Fruit fly (Drosophila melanogaster) whole organism, embryonic: ENCODE results near the gene pyd.
A peak's percentile ranks its signal among the peaks of the same experiment; 100 is the strongest.

Experiments used
- Bgb ChIP-seq: fragments of 200-800 bp; sonication (Bioruptor generic); IDR thresholded peaks from 2 replicates; pipeline ENCODE4 v1.3.6; 2022; ENCODE audit warnings: missing biosample characterization, missing genetic modification characterization; ENCODE audit not compliant: partially characterized antibody
- CG10147 ChIP-seq: fragments of 200-800 bp; sonication (Bioruptor generic); optimal IDR thresholded peaks from 2 replicates; lab custom pipeline; 2019; ENCODE audit warnings: missing biosample characterization, mild to moderate bottlenecking, missing genetic modification characterization, moderate library complexity
- CG10209 ChIP-seq: fragments of 200-800 bp; sonication (Bioruptor generic); optimal IDR thresholded peaks from 3 replicates; lab custom pipeline; 2017; ENCODE audit warnings: missing biosample characterization, mild to moderate bottlenecking, missing genetic modification characterization, missing genetic modification reagents
- CG10267 ChIP-seq: fragments of 200-800 bp; sonication (Bioruptor generic); optimal IDR thresholded peaks from 2 replicates; lab custom pipeline; 2018; ENCODE audit warnings: missing biosample characterization, mild to moderate bottlenecking, missing genetic modification characterization, moderate library complexity
- CG10431 ChIP-seq: fragments of 200-800 bp; sonication (Bioruptor generic); optimal IDR thresholded peaks from 3 replicates; lab custom pipeline; 2018; ENCODE audit warnings: missing biosample characterization, mild to moderate bottlenecking, missing genetic modification characterization
- CG14441 ChIP-seq: fragments of 200-800 bp; sonication (Bioruptor generic); IDR thresholded peaks from 2 replicates; pipeline ENCODE4 v1.3.6; 2022; ENCODE audit warnings: missing biosample characterization, missing genetic modification characterization
- CG14710 ChIP-seq: fragments of 200-800 bp; sonication (Bioruptor generic); optimal IDR thresholded peaks from 3 replicates; lab custom pipeline; 2019; ENCODE audit warnings: missing biosample characterization, mild to moderate bottlenecking, missing genetic modification characterization, moderate library complexity
- CG15514 ChIP-seq: fragments of 200-800 bp; sonication (Bioruptor generic); optimal IDR thresholded peaks from 3 replicates; lab custom pipeline; 2017; ENCODE audit warnings: missing biosample characterization, missing genetic modification characterization, mild to moderate bottlenecking, moderate library complexity, missing genetic modification reagents
- CG18011 ChIP-seq: fragments of 200-800 bp; sonication (Bioruptor generic); optimal IDR thresholded peaks from 2 replicates; lab custom pipeline; 2017; ENCODE audit warnings: missing biosample characterization, missing genetic modification characterization, mild to moderate bottlenecking, moderate library complexity, missing genotype
- CG2116 ChIP-seq: fragments of 200-800 bp; sonication (Bioruptor generic); optimal IDR thresholded peaks from 3 replicates; lab custom pipeline; 2018; ENCODE audit warnings: missing biosample characterization, mild to moderate bottlenecking, missing genetic modification characterization
- CG30020 ChIP-seq: fragments of 200-800 bp; optimal IDR thresholded peaks from 2 replicates; lab custom pipeline; 2019; ENCODE audit warnings: missing biosample characterization, mild to moderate bottlenecking, missing genetic modification characterization, moderate library complexity
- CG3995 ChIP-seq: fragments of 200-800 bp; sonication (Bioruptor generic); optimal IDR thresholded peaks from 3 replicates; lab custom pipeline; 2016; ENCODE audit warnings: missing biosample characterization, missing genetic modification characterization
- CG4730 ChIP-seq: fragments of 200-800 bp; sonication (Bioruptor generic); IDR thresholded peaks from 2 replicates; pipeline ENCODE4 v1.3.6; 2022; ENCODE audit warnings: missing biosample characterization, missing genetic modification characterization
- CG6272 ChIP-seq: fragments of 200-800 bp; sonication (Bioruptor generic); IDR thresholded peaks from 2 replicates; pipeline ENCODE4 v1.3.6; 2022; ENCODE audit warnings: missing biosample characterization, missing genetic modification characterization
- CG6654 ChIP-seq: fragments of 200-800 bp; sonication (Bioruptor generic); optimal IDR thresholded peaks from 2 replicates; lab custom pipeline; 2017; ENCODE audit warnings: missing biosample characterization, mild to moderate bottlenecking, missing genetic modification characterization
- CG7357 ChIP-seq: fragments of 200-800 bp; sonication (Bioruptor generic); IDR thresholded peaks from 3 replicates; pipeline ENCODE4 v1.3.6; 2022; ENCODE audit warnings: missing biosample characterization, missing genetic modification characterization
- CG8089 ChIP-seq: fragments of 200-800 bp; sonication (Bioruptor generic); optimal IDR thresholded peaks from 3 replicates; lab custom pipeline; 2016; ENCODE audit warnings: missing biosample characterization, missing genetic modification characterization
- CG8281 ChIP-seq: fragments of 200-800 bp; sonication (Bioruptor generic); optimal IDR thresholded peaks from 2 replicates; lab custom pipeline; 2018; ENCODE audit warnings: missing biosample characterization, mild to moderate bottlenecking, missing genetic modification characterization, moderate library complexity
- CG9609 ChIP-seq: fragments of 200-800 bp; sonication (Bioruptor generic); optimal IDR thresholded peaks from 3 replicates; lab custom pipeline; 2016; ENCODE audit warnings: missing biosample characterization, missing genetic modification characterization
- CG9932 ChIP-seq: fragments of 200-800 bp; sonication (Bioruptor generic); IDR thresholded peaks from 2 replicates; pipeline ENCODE4 v1.3.6; 2022; ENCODE audit warnings: missing biosample characterization, missing genetic modification characterization
- Dek ChIP-seq: fragments of 200-800 bp; sonication (Bioruptor generic); optimal IDR thresholded peaks from 3 replicates; lab custom pipeline; 2019; ENCODE audit warnings: missing biosample characterization, mild to moderate bottlenecking, missing genetic modification characterization, moderate library complexity
- Hmx ChIP-seq: fragments of 200-800 bp; sonication (Bioruptor generic); optimal IDR thresholded peaks from 2 replicates; lab custom pipeline; 2016; ENCODE audit warnings: missing biosample characterization, missing genetic modification characterization
- Max ChIP-seq: fragments of 200-800 bp; sonication (Bioruptor generic); optimal IDR thresholded peaks from 2 replicates; lab custom pipeline; 2016; ENCODE audit warnings: missing biosample characterization, mild to moderate bottlenecking, missing genetic modification characterization
- Meics ChIP-seq: fragments of 200-800 bp; sonication (Bioruptor generic); optimal IDR thresholded peaks from 2 replicates; lab custom pipeline; 2017; ENCODE audit warnings: missing biosample characterization, mild to moderate bottlenecking, missing genetic modification characterization
- NFAT ChIP-seq: fragments of 200-800 bp; sonication (Bioruptor generic); IDR thresholded peaks from 2 replicates; pipeline ENCODE4 v1.3.6; 2022; ENCODE audit warnings: missing biosample characterization, missing genetic modification characterization
- Nf-YB ChIP-seq: fragments of 200-800 bp; sonication (Bioruptor generic); optimal IDR thresholded peaks from 3 replicates; lab custom pipeline; 2019; ENCODE audit warnings: missing biosample characterization, mild to moderate bottlenecking, missing genetic modification characterization, moderate library complexity
- Six4 ChIP-seq: fragments of 200-800 bp; sonication (Bioruptor generic); optimal IDR thresholded peaks from 2 replicates; lab custom pipeline; 2016; ENCODE audit warnings: missing biosample characterization, missing genetic modification characterization
- ac ChIP-seq: fragments of 200-800 bp; sonication (Bioruptor generic); optimal IDR thresholded peaks from 3 replicates; lab custom pipeline; 2017; ENCODE audit warnings: missing biosample characterization, mild to moderate bottlenecking, missing genetic modification characterization
- ara ChIP-seq: fragments of 200-800 bp; sonication (Bioruptor generic); IDR thresholded peaks from 2 replicates; pipeline ENCODE4 v1.3.6; 2022; ENCODE audit warnings: missing biosample characterization, missing genetic modification characterization
- bbx ChIP-seq: fragments of 200-800 bp; sonication (Bioruptor generic); IDR thresholded peaks from 2 replicates; pipeline ENCODE4 v1.3.6; 2022; ENCODE audit warnings: missing biosample characterization, missing genetic modification characterization; ENCODE audit not compliant: partially characterized antibody
- btn ChIP-seq: fragments of 200-800 bp; sonication (Bioruptor generic); optimal IDR thresholded peaks from 2 replicates; lab custom pipeline; 2016; ENCODE audit warnings: missing biosample characterization, missing genetic modification characterization
- dan ChIP-seq: fragments of 200-800 bp; sonication (Bioruptor generic); IDR thresholded peaks from 2 replicates; pipeline ENCODE4 v1.3.6; 2022; ENCODE audit warnings: missing biosample characterization, missing genetic modification characterization
- fru ChIP-seq: fragments of >200 bp; optimal IDR thresholded peaks from 2 replicates; lab custom pipeline; 2017
- gfzf ChIP-seq: fragments of 200-800 bp; sonication (Bioruptor generic); optimal IDR thresholded peaks from 2 replicates; lab custom pipeline; 2016; ENCODE audit warnings: missing biosample characterization, mild to moderate bottlenecking, missing genetic modification characterization, moderate library complexity
- grau ChIP-seq: fragments of 200-800 bp; optimal IDR thresholded peaks from 3 replicates; lab custom pipeline; 2019; ENCODE audit warnings: missing biosample characterization, mild to moderate bottlenecking, missing genetic modification characterization, moderate library complexity
- gro ChIP-seq: fragments of 200-800 bp; sonication (Bioruptor generic); optimal IDR thresholded peaks from 2 replicates; lab custom pipeline; 2016; ENCODE audit warnings: missing biosample characterization, missing genetic modification characterization
- lola ChIP-seq, 3 experiments: fragments of >200 bp in 2 of 3; fragments of 200-800 bp in 1 of 3; sonication (Bioruptor generic) in 1 of 3; optimal IDR thresholded peaks; 2 replicates each; lab custom pipeline; 2017 to 2019; ENCODE audit warnings: missing biosample characterization in 3 of 3, missing genetic modification characterization in 3 of 3, mild to moderate bottlenecking in 1 of 3, moderate library complexity in 1 of 3
- lov ChIP-seq, 2 experiments: fragments of 200-800 bp in 1 of 2; fragments of >200 bp in 1 of 2; sonication (Bioruptor generic) in 1 of 2; IDR thresholded peaks in 1 of 2; optimal IDR thresholded peaks in 1 of 2; 2 replicates in 1 of 2; 3 replicates in 1 of 2; pipeline versions ENCODE4 v1.3.6 to Lab custom; 2017 to 2022; ENCODE audit warnings: missing biosample characterization in 1 of 2, missing genetic modification characterization in 1 of 2
- nau ChIP-seq: fragments of 200-800 bp; sonication (Bioruptor generic); optimal IDR thresholded peaks from 3 replicates; lab custom pipeline; 2017; ENCODE audit warnings: missing biosample characterization, mild to moderate bottlenecking, missing genetic modification characterization, missing genetic modification reagents
- nerfin-2 ChIP-seq: fragments of 200-800 bp; sonication (Bioruptor generic); IDR thresholded peaks from 2 replicates; pipeline ENCODE4 v1.3.6; 2022; ENCODE audit warnings: missing biosample characterization, missing genetic modification characterization; ENCODE audit not compliant: partially characterized antibody
- repo ChIP-seq: fragments of 200-800 bp; sonication (Bioruptor generic); optimal IDR thresholded peaks from 2 replicates; lab custom pipeline; 2016; ENCODE audit warnings: missing biosample characterization, missing genetic modification characterization
- scrt ChIP-seq: fragments of 200-800 bp; sonication (Bioruptor generic); optimal IDR thresholded peaks from 2 replicates; lab custom pipeline; 2018; ENCODE audit warnings: missing biosample characterization, mild to moderate bottlenecking, missing genetic modification characterization, moderate library complexity
- sens-2 ChIP-seq: fragments of 200-800 bp; sonication (Bioruptor generic); IDR thresholded peaks from 2 replicates; pipeline ENCODE4 v1.3.6; 2022; ENCODE audit warnings: missing biosample characterization, missing genetic modification characterization
- tna ChIP-seq: fragments of 200-800 bp; sonication (Bioruptor generic); IDR thresholded peaks from 2 replicates; pipeline ENCODE4 v1.3.6; 2022; ENCODE audit warnings: missing biosample characterization, missing genetic modification characterization; ENCODE audit not compliant: partially characterized antibody
- ttk ChIP-seq: fragments of 200-800 bp; sonication (Bioruptor generic); IDR thresholded peaks from 2 replicates; pipeline ENCODE4 v2.1.2; 2022; ENCODE audit warnings: missing biosample characterization, missing genetic modification characterization
- unpg ChIP-seq: fragments of 200-800 bp; sonication (Bioruptor generic); optimal IDR thresholded peaks from 3 replicates; lab custom pipeline; 2018; ENCODE audit warnings: missing biosample characterization, mild to moderate bottlenecking, missing genetic modification characterization, moderate library complexity
- usp ChIP-seq: fragments of >200 bp; optimal IDR thresholded peaks from 2 replicates; lab custom pipeline; 2017; ENCODE audit warnings: missing biosample characterization, missing genetic modification characterization
- wek ChIP-seq: fragments of 200-800 bp; sonication (Bioruptor generic); optimal IDR thresholded peaks from 3 replicates; lab custom pipeline; 2018; ENCODE audit warnings: missing biosample characterization, mild to moderate bottlenecking, missing genetic modification characterization, moderate library complexity

pyd gene

dm6 chr3R:8927817-8928625, 3.7 kb downstream of the pyd start (continued):
- TF ChIP-seq lov (optimal IDR thresholded peaks at IDR 0.05; lab: Kevin White, UChicago) (no peak), lov (GFP tag; IDR thresholded peaks at IDR 0.05; lab: Robert Waterston, UW) (no peak), CG30020 (tag; lab: Kevin White, UChicago) (peak; percentile 10), CG9609 (GFP tag; lab: Kevin White, UChicago) (peak; percentile 68), CG3995 (GFP tag; lab: Kevin White, UChicago) (no peak), Nf-YB (GFP tag; lab: Kevin White, UChicago) (peak; percentile 46), scrt (GFP tag; lab: Kevin White, UChicago) (peak; percentile 59), ac (GFP tag; lab: Kevin White, UChicago) (peak; percentile 57), CG14710 (tag; lab: Kevin White, UChicago) (peak; percentile 90), CG8089 (peak; percentile 47), Max (peak; percentile 73), CG6654 (GFP tag; lab: Kevin White, UChicago) (peak; percentile 60), gfzf (no peak), usp (GFP tag; lab: Kevin White, UChicago) (no peak), CG9932 (GFP tag; lab: Robert Waterston, UW) (peak; percentile 45; the same call in 1 of the 2 replicates), nerfin-2 (GFP tag; lab: Robert Waterston, UW) (no peak), Bgb (no peak), CG8281 (tag; lab: Kevin White, UChicago) (peak; percentile 12), CG10431 (GFP tag; lab: Kevin White, UChicago) (peak; percentile 44), ara (GFP tag; lab: Robert Waterston, UW) (peak; percentile 89), CG18011 (peak; percentile 37), fru (lab: Kevin White, UChicago) (no peak), CG15514 (GFP tag; lab: Kevin White, UChicago) (peak; percentile 48), tna (no peak), Six4 (GFP tag; lab: Kevin White, UChicago) (peak; percentile 77), Dek (tag; lab: Kevin White, UChicago) (peak; percentile 26), sens-2 (GFP tag; lab: Robert Waterston, UW) (peak; percentile 34; the same call in 1 of the 2 replicates), NFAT (no peak), CG6272 (no peak), CG7357 (peak; percentile 46; the same call in 1 of the 3 replicates), CG2116 (peak; percentile 0), wek (GFP tag; lab: Kevin White, UChicago) (peak; percentile 38), ttk (GFP tag; lab: Robert Waterston, UW) (peak; percentile 41; the same call in 1 of the 2 replicates), CG4730 (GFP tag; lab: Robert Waterston, UW) (peak; percentile 44), CG10147 (GFP tag; lab: Kevin White, UChicago) (peak; percentile 77), CG14441 (peak; percentile 41), Meics (peak; percentile 69), bbx (GFP tag; lab: Robert Waterston, UW) (no peak), dan (GFP tag; lab: Robert Waterston, UW) (no peak), CG10267 (tag; lab: Kevin White, UChicago) (peak; percentile 79), gro (no peak), repo (peak; percentile 39), CG10209 (GFP tag; lab: Kevin White, UChicago) (peak; percentile 72), nau (GFP tag; lab: Kevin White, UChicago) (peak; percentile 44), Hmx (peak; percentile 12), grau (tag; lab: Kevin White, UChicago) (peak; percentile 80), btn (peak; percentile 45), unpg (GFP tag; lab: Kevin White, UChicago) (peak; percentile 81), lola (GFP tag; optimal IDR thresholded peaks at IDR 0.05; lab: Kevin White, UChicago) (peak in 1 of 3 experiments; percentile 86)
